Fruit fly (Drosophila melanogaster): ENCODE results near the gene Arpc2.

DNA sequence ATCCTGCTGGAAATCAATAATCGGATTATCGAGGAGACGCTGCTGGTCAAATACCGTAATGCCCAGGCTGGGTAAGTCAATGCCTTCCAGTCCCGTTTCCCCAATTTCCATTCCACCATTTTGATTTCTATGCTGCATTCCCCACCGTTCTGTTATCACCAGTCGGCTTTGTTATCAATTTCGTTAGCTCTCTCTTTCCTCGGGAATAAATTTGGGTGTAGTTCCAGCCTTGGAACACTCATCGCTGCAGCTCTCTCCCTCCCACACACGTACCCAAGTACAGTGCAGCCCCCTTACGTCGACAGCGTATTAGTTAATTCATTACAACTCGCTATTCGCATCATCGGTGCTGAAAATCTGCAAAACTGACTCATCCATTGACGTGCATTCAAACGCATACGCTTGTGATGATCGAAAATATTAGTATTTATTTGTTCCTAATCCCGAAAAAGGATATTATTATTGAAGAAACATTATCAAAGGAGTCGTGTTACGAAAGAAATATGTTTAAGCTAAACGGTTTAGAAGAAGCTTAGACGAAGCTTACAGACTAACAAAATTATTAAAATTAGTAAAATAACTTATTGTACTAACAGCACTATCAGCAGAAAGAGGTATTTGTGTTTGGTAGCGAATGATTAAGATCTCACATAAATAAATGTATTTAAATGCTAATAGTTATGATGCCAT is 885 bp downstream of the Arpc2 start:
- TF ChIP-seq CG1620 (GFP tag; optimal IDR thresholded peaks at IDR 0.05) (no peak), CG11617 (GFP tag; optimal IDR thresholded peaks at IDR 0.05) (no peak), cnc (optimal IDR thresholded peaks at IDR 0.05) (no peak), kay (GFP tag; ENCODE audit: borderline replicate concordance) (peak; percentile 94), CG5204 (GFP tag; optimal IDR thresholded peaks at IDR 0.05) (peak; percentile 35), toe (GFP tag; optimal IDR thresholded peaks at IDR 0.05) (no peak), ovo (GFP tag; optimal IDR thresholded peaks at IDR 0.05) (peak; percentile 35), cic (GFP tag; optimal IDR thresholded peaks at IDR 0.05) (peak; percentile 44), CG7101 (tag; optimal IDR thresholded peaks at IDR 0.05) (peak; percentile 1), tj (GFP tag; optimal IDR thresholded peaks at IDR 0.05) (no peak), CG12768 (GFP tag; optimal IDR thresholded peaks at IDR 0.05) (peak; percentile 15)

All from whole organism, adult.